Fruit fly (Drosophila melanogaster): Measurements from ENCODE around the gene Gr93b.

The Gr93b gene

DNA sequence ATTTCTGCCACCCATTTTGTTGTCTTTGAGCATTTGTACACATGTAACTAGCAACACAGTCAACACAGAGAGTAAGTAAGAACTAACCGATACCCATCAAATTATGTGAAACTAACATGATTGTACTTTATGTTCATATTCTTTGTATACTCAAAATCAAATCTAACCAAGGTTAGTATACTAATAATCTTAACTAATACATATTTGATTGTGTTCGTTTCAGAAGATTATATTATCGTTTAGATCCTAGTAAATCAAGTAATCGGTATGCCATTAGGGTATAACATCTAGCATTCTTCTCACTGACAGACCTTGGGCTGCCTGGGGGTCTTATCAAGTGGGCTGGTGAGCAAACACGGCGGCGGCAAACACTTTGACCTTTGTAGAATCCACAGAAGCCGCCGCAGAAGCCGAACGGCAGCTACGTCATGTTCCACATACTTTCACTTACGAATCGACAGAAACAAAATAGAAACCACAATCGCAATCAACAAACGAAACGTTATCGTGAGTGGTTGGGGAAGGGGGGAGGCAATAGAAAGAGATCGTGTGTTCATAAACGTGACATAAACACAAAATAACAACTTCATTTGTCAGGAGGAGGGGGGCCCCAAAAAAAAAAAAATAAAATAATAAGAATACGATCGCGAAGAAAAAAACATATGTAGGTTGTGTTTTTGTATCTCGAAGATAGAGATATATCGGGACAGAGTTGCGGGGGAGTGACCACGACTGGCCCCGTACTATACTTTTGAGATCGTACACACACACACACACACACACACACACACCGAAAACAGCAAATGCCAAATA is 8.0 kb downstream of the Gr93b start (continued):
- TF ChIP-seq oc (tag; optimal IDR thresholded peaks at IDR 0.05) = no peak
- no peak for TF ChIP-seq Fer3 (tag; optimal IDR thresholded peaks at IDR 0.05)
- TF ChIP-seq Dfd (GFP tag; optimal IDR thresholded peaks at IDR 0.05) = no peak
- no peak for TF ChIP-seq Usf (GFP tag; optimal IDR thresholded peaks at IDR 0.05)
- TF ChIP-seq mld (GFP tag; IDR thresholded peaks at IDR 0.05; ENCODE audit: partially characterized antibody) = no peak
- no peak for TF ChIP-seq CG16813 (GFP tag; IDR thresholded peaks at IDR 0.05; ENCODE audit: partially characterized antibody)
- TF ChIP-seq CG12219 (GFP tag; optimal IDR thresholded peaks at IDR 0.05) = peak; percentile 9
- TF ChIP-seq CG12071 (GFP tag; optimal IDR thresholded peaks at IDR 0.05) = no peak
- TF ChIP-seq Elba2 (GFP tag; optimal IDR thresholded peaks at IDR 0.05) = no peak
- TF ChIP-seq ham (GFP tag; IDR thresholded peaks at IDR 0.05) = no peak
- no peak for TF ChIP-seq cato (GFP tag; optimal IDR thresholded peaks at IDR 0.05; ENCODE audit: borderline replicate concordance)
- no peak for TF ChIP-seq Asciz (GFP tag; optimal IDR thresholded peaks at IDR 0.05)
- TF ChIP-seq pb (GFP tag; optimal IDR thresholded peaks at IDR 0.05) = no peak
- TF ChIP-seq CG2889 (GFP tag; IDR thresholded peaks at IDR 0.05) = no peak
- TF ChIP-seq CG11504 (tag; optimal IDR thresholded peaks at IDR 0.05) = peak; percentile 26
- peak; percentile 24 for TF ChIP-seq CG12391 (tag; optimal IDR thresholded peaks at IDR 0.05)
- TF ChIP-seq CG4730 (GFP tag; IDR thresholded peaks at IDR 0.05) = no peak
- no peak for TF ChIP-seq NC2α (GFP tag; optimal IDR thresholded peaks at IDR 0.05)
- no peak for TF ChIP-seq Hey (tag; optimal IDR thresholded peaks at IDR 0.05)
- no peak for TF ChIP-seq CG4424 (GFP tag; optimal IDR thresholded peaks at IDR 0.05)
- no peak for TF ChIP-seq CG12659 (GFP tag; optimal IDR thresholded peaks at IDR 0.05)
- TF ChIP-seq Oaz (GFP tag; IDR thresholded peaks at IDR 0.05) = no peak
- TF ChIP-seq eyg (GFP tag; optimal IDR thresholded peaks at IDR 0.05) = no peak
- TF ChIP-seq CG32767 (GFP tag; IDR thresholded peaks at IDR 0.05) = no peak
- no peak for TF ChIP-seq CHES-1-like (GFP tag; optimal IDR thresholded peaks at IDR 0.05)
- no peak for TF ChIP-seq Tbp (GFP tag; optimal IDR thresholded peaks at IDR 0.05)
- no peak for TF ChIP-seq CkIIα-i1 (GFP tag; IDR thresholded peaks at IDR 0.05)
- no peak for TF ChIP-seq disco-r (GFP tag; optimal IDR thresholded peaks at IDR 0.05)
- no peak for TF ChIP-seq phol (tag; optimal IDR thresholded peaks at IDR 0.05)
- TF ChIP-seq Gug (GFP tag; IDR thresholded peaks at IDR 0.05) = no peak
- TF ChIP-seq CG6791 (GFP tag; IDR thresholded peaks at IDR 0.05; ENCODE audit: partially characterized antibody) = no peak
- TF ChIP-seq ash1 (GFP tag; optimal IDR thresholded peaks at IDR 0.05) = no peak
- no peak for TF ChIP-seq CG8478 (optimal IDR thresholded peaks at IDR 0.05)
- no peak for TF ChIP-seq CG8281 (tag; optimal IDR thresholded peaks at IDR 0.05)
- TF ChIP-seq inv (GFP tag; IDR thresholded peaks at IDR 0.05; ENCODE audit: partially characterized antibody) = no peak
- TF ChIP-seq Ptx1 (GFP tag; IDR thresholded peaks at IDR 0.05) = no peak
- TF ChIP-seq CG13624 (GFP tag; optimal IDR thresholded peaks at IDR 0.05) = no peak
- no peak for TF ChIP-seq HmgZ (tag; optimal IDR thresholded peaks at IDR 0.05)
- TF ChIP-seq C15 (GFP tag; IDR thresholded peaks at IDR 0.05) = no peak
- TF ChIP-seq lbe (GFP tag; optimal IDR thresholded peaks at IDR 0.05) = no peak
- no peak for TF ChIP-seq CG34376 (GFP tag; optimal IDR thresholded peaks at IDR 0.05)
- TF ChIP-seq CG31224 (GFP tag; IDR thresholded peaks at IDR 0.05) = no peak
- TF ChIP-seq pan (optimal IDR thresholded peaks at IDR 0.05) = peak in 1 of 2 experiments; percentile 56
- no peak for TF ChIP-seq pan (GFP tag; optimal IDR thresholded peaks at IDR 0.05 in 1 of 2, IDR thresholded peaks at IDR 0.05 in 1 of 2)
- no peak for TF ChIP-seq CG2129 (GFP tag; IDR thresholded peaks at IDR 0.05; ENCODE audit: partially characterized antibody)
- TF ChIP-seq dimm (GFP tag; IDR thresholded peaks at IDR 0.05) = no peak
- TF ChIP-seq CG43689 (GFP tag; IDR thresholded peaks at IDR 0.05) = no peak
- TF ChIP-seq twi (tag; optimal IDR thresholded peaks at IDR 0.05) = peak; percentile 33
- no peak for TF ChIP-seq cg (GFP tag; optimal IDR thresholded peaks at IDR 0.05)
- TF ChIP-seq tup (GFP tag; optimal IDR thresholded peaks at IDR 0.05) = no peak
